In the genomic region with DNA sequence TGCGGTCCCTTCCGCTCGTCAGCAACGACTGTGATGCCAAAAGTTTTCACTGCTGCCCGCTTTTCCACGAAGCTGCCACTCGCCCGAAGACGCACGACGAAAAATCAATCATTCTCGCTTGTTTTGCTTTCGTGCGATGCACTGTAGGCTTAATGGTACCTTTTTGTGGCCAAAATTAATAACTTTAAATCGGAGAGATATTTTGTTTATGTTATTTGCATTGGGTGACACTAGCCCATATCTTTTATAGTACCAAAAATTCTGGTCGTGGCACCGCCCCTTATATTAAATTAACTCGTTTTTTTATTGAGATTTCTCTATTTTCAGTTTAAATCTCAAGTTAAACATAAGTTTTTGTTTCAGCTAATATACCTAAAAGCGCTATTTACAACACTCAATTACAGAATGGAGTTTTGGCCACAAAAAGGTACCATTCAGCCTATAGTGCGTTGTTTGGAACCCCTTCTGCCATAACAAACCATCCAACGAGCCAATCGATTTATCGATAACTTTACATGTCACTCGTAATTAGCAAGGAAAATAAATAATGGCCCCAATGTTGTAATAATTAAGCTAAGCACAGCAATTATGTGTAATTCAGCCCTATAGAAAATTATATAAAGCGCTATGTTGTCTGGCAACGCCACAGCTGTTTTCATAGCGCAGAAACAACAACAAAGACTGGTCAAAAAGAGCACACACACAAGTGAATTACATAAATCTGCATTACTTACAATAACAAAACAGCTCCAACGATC, we compare ENCODE assay signal across 1 fruit fly cellular context.
A peak's percentile ranks its signal among the peaks of the same experiment; 100 is the strongest.
TF ChIP-seq lines count a peak whose summit lies in the region.

No protein-coding gene starts in this region.

TF ChIP-seq in whole organism, embryonic, 481 proteins besides CTCF, POLR2A, EP300 and RAD21 (continued from another document and continues in another):
- TF ChIP-seq CG32532 (GFP tag; IDR thresholded peaks at IDR 0.05; lab: Robert Waterston, UW) (0 out of 2 replicates have a peak, but pooled peaks have one; percentile 9), slp2 (GFP tag; optimal IDR thresholded peaks at IDR 0.05; lab: Kevin White, UChicago) (peak; percentile 19), so (GFP tag; IDR thresholded peaks at IDR 0.05; lab: Robert Waterston, UW) (no peak), caup (GFP tag; optimal IDR thresholded peaks at IDR 0.05; lab: Kevin White, UChicago; ENCODE audit: severe bottlenecking) (peak; percentile 60), gcm2 (GFP tag; optimal IDR thresholded peaks at IDR 0.05; lab: Kevin White, UChicago) (no peak), NfI (GFP tag; optimal IDR thresholded peaks at IDR 0.05; lab: Kevin White, UChicago) (peak; percentile 51), CG3281 (GFP tag; optimal IDR thresholded peaks at IDR 0.05; lab: Kevin White, UChicago) (peak; percentile 73), gce (GFP tag; IDR thresholded peaks at IDR 0.05; lab: Robert Waterston, UW) (no peak), ham (GFP tag; IDR thresholded peaks at IDR 0.05; lab: Robert Waterston, UW) (no peak), CG43689 (GFP tag; IDR thresholded peaks at IDR 0.05; lab: Robert Waterston, UW) (no peak), Atf6 (GFP tag; IDR thresholded peaks at IDR 0.05; lab: Robert Waterston, UW) (0 out of 2 replicates have a peak, but pooled peaks have one; percentile 17), CG33557 (GFP tag; optimal IDR thresholded peaks at IDR 0.05; lab: Kevin White, UChicago) (peak; percentile 16), shn (GFP tag; optimal IDR thresholded peaks at IDR 0.05; lab: Kevin White, UChicago) (peak; percentile 30), CG18599 (GFP tag; optimal IDR thresholded peaks at IDR 0.05; lab: Kevin White, UChicago) (peak; percentile 82), maf-S (GFP tag; optimal IDR thresholded peaks at IDR 0.05; lab: Kevin White, UChicago) (peak; percentile 55), CG12769 (tag; optimal IDR thresholded peaks at IDR 0.05; lab: Kevin White, UChicago) (peak; percentile 5), CG9609 (GFP tag; optimal IDR thresholded peaks at IDR 0.05; lab: Kevin White, UChicago) (peak; percentile 51), CG18619 (GFP tag; optimal IDR thresholded peaks at IDR 0.05; lab: Kevin White, UChicago) (peak; percentile 53), CG6813 (GFP tag; optimal IDR thresholded peaks at IDR 0.05; lab: Kevin White, UChicago) (peak; percentile 69), CG8281 (tag; optimal IDR thresholded peaks at IDR 0.05; lab: Kevin White, UChicago) (peak; percentile 42), CG16813 (GFP tag; IDR thresholded peaks at IDR 0.05; lab: Robert Waterston, UW; ENCODE audit: partially characterized antibody) (peak; percentile 40; the same call in 2 of the 3 replicates), Med (GFP tag; lab: Kevin White, UChicago) (peak; percentile 82), HHEX (GFP tag; optimal IDR thresholded peaks at IDR 0.05; lab: Kevin White, UChicago) (peak; percentile 75), unc-4 (GFP tag; IDR thresholded peaks at IDR 0.05; lab: Robert Waterston, UW; ENCODE audit: partially characterized antibody) (no peak), CG15269 (tag; optimal IDR thresholded peaks at IDR 0.05; lab: Kevin White, UChicago) (peak; percentile 77), bsh (GFP tag; optimal IDR thresholded peaks at IDR 0.05; lab: Kevin White, UChicago) (peak; percentile 64), D19B (GFP tag; optimal IDR thresholded peaks at IDR 0.05; lab: Kevin White, UChicago) (peak; percentile 49), CG6689 (GFP tag; IDR thresholded peaks at IDR 0.05; lab: Robert Waterston, UW) (peak; percentile 34; the same call in 1 of the 2 replicates), CG6854 (GFP tag; optimal IDR thresholded peaks at IDR 0.05; lab: Kevin White, UChicago) (peak; percentile 57), Sry-β (GFP tag; optimal IDR thresholded peaks at IDR 0.05; lab: Kevin White, UChicago) (peak; percentile 4), CG11398 (GFP tag; optimal IDR thresholded peaks at IDR 0.05; lab: Kevin White, UChicago) (no peak), dmrt11E (tag; optimal IDR thresholded peaks at IDR 0.05; lab: Kevin White, UChicago) (peak; percentile 41), Xrp1 (GFP tag; IDR thresholded peaks at IDR 0.05; lab: Robert Waterston, UW) (peak; percentile 50; the same call in 1 of the 2 replicates), crc (GFP tag; optimal IDR thresholded peaks at IDR 0.05; lab: Kevin White, UChicago) (peak; percentile 39), peb (GFP tag; IDR thresholded peaks at IDR 0.05; lab: Robert Waterston, UW) (0 out of 2 replicates have a peak, but pooled peaks have one; percentile 6), Dref (GFP tag; IDR thresholded peaks at IDR 0.05; lab: Robert Waterston, UW) (peak; percentile 61), sim (GFP tag; IDR thresholded peaks at IDR 0.05; lab: Robert Waterston, UW) (no peak), Asciz (GFP tag; optimal IDR thresholded peaks at IDR 0.05; lab: Kevin White, UChicago) (peak; percentile 68), Scr (GFP tag; IDR thresholded peaks at IDR 0.05; lab: Robert Waterston, UW; ENCODE audit: partially characterized antibody) (peak; percentile 17), hkb (optimal IDR thresholded peaks at IDR 0.05; lab: Kevin White, UChicago) (no peak), hkb (GFP tag; IDR thresholded peaks at IDR 0.05; lab: Robert Waterston, UW) (no peak), CG1602 (GFP tag; optimal IDR thresholded peaks at IDR 0.05; lab: Kevin White, UChicago) (peak; percentile 28), exex (tag; optimal IDR thresholded peaks at IDR 0.05; lab: Kevin White, UChicago) (peak; percentile 42), CG8388 (GFP tag; optimal IDR thresholded peaks at IDR 0.05; lab: Kevin White, UChicago) (peak; percentile 56), CG12219 (GFP tag; optimal IDR thresholded peaks at IDR 0.05; lab: Kevin White, UChicago) (peak; percentile 56), Camta (GFP tag; optimal IDR thresholded peaks at IDR 0.05; lab: Kevin White, UChicago) (peak; percentile 24), Vsx1 (GFP tag; optimal IDR thresholded peaks at IDR 0.05; lab: Kevin White, UChicago) (peak; percentile 80), chinmo (GFP tag; IDR thresholded peaks at IDR 0.05; lab: Robert Waterston, UW; ENCODE audit: partially characterized antibody) (0 out of 4 replicates have a peak, but pooled peaks have one; percentile 34), Meics (GFP tag; optimal IDR thresholded peaks at IDR 0.05; lab: Kevin White, UChicago) (peak; percentile 76), CG8290 (GFP tag; optimal IDR thresholded peaks at IDR 0.05; lab: Kevin White, UChicago) (no peak), CG8290 (tag; optimal IDR thresholded peaks at IDR 0.05; lab: Kevin White, UChicago) (peak in 1 of 2 experiments; percentile 26), CG8359 (GFP tag; optimal IDR thresholded peaks at IDR 0.05; lab: Kevin White, UChicago; ENCODE audit: borderline replicate concordance) (peak; percentile 34), ci (GFP tag; IDR thresholded peaks at IDR 0.05; lab: Robert Waterston, UW) (peak; percentile 82), CG30403 (GFP tag; optimal IDR thresholded peaks at IDR 0.05; lab: Kevin White, UChicago) (peak; percentile 73), CG8089 (GFP tag; optimal IDR thresholded peaks at IDR 0.05; lab: Kevin White, UChicago) (peak; percentile 8), B-H2 (GFP tag; optimal IDR thresholded peaks at IDR 0.05; lab: Kevin White, UChicago) (peak; percentile 18), CG15514 (GFP tag; optimal IDR thresholded peaks at IDR 0.05; lab: Kevin White, UChicago) (peak; percentile 57), Nf-YB (GFP tag; optimal IDR thresholded peaks at IDR 0.05; lab: Kevin White, UChicago) (peak; percentile 52), CG1529 (GFP tag; optimal IDR thresholded peaks at IDR 0.05; lab: Kevin White, UChicago) (peak; percentile 42), Hr3 (GFP tag; optimal IDR thresholded peaks at IDR 0.05; lab: Kevin White, UChicago) (peak; percentile 36), Mrtf (GFP tag; IDR thresholded peaks at IDR 0.05; lab: Robert Waterston, UW) (0 out of 3 replicates have a peak, but pooled peaks have one; percentile 14), run (tag; optimal IDR thresholded peaks at IDR 0.05; lab: Kevin White, UChicago) (peak; percentile 42), Rfx (GFP tag; IDR thresholded peaks at IDR 0.05; lab: Robert Waterston, UW) (peak; percentile 52), CG30431 (GFP tag; optimal IDR thresholded peaks at IDR 0.05; lab: Kevin White, UChicago) (peak; percentile 9), pros (GFP tag; optimal IDR thresholded peaks at IDR 0.05; lab: Kevin White, UChicago) (peak; percentile 77), CG10654 (GFP tag; optimal IDR thresholded peaks at IDR 0.05; lab: Kevin White, UChicago) (peak; percentile 4), CG11504 (tag; optimal IDR thresholded peaks at IDR 0.05; lab: Kevin White, UChicago) (peak; percentile 80), otp (GFP tag; IDR thresholded peaks at IDR 0.05; lab: Robert Waterston, UW) (0 out of 3 replicates have a peak, but pooled peaks have one; percentile 45), disco-r (GFP tag; optimal IDR thresholded peaks at IDR 0.05; lab: Kevin White, UChicago) (peak; percentile 57), nerfin-1 (tag; optimal IDR thresholded peaks at IDR 0.05; lab: Kevin White, UChicago) (peak; percentile 47), CG17385 (GFP tag; optimal IDR thresholded peaks at IDR 0.05; lab: Kevin White, UChicago) (peak; percentile 72), CG2116 (GFP tag; optimal IDR thresholded peaks at IDR 0.05; lab: Kevin White, UChicago) (peak; percentile 44), CG13894 (tag; optimal IDR thresholded peaks at IDR 0.05; lab: Kevin White, UChicago) (peak; percentile 38), CG9876 (GFP tag; optimal IDR thresholded peaks at IDR 0.05; lab: Kevin White, UChicago) (no peak), fu2 (GFP tag; optimal IDR thresholded peaks at IDR 0.05; lab: Kevin White, UChicago) (no peak), CG15696 (tag; optimal IDR thresholded peaks at IDR 0.05; lab: Kevin White, UChicago) (peak; percentile 32), CG1647 (GFP tag; optimal IDR thresholded peaks at IDR 0.05; lab: Kevin White, UChicago) (no peak), trem (tag; optimal IDR thresholded peaks at IDR 0.05; lab: Kevin White, UChicago) (peak; percentile 9), zen2 (GFP tag; IDR thresholded peaks at IDR 0.05; lab: Robert Waterston, UW; ENCODE audit: partially characterized antibody) (no peak), ATbp (GFP tag; optimal IDR thresholded peaks at IDR 0.05; lab: Kevin White, UChicago) (peak; percentile 70), fd3F (GFP tag; optimal IDR thresholded peaks at IDR 0.05; lab: Kevin White, UChicago) (peak; percentile 59), sens (GFP tag; lab: Kevin White, UChicago) (peak; percentile 95), cato (GFP tag; optimal IDR thresholded peaks at IDR 0.05; lab: Kevin White, UChicago; ENCODE audit: borderline replicate concordance) (peak; percentile 22), CG11696 (GFP tag; IDR thresholded peaks at IDR 0.05; lab: Robert Waterston, UW) (no peak), CG17328 (GFP tag; IDR thresholded peaks at IDR 0.05; lab: Robert Waterston, UW) (no peak), CG17568 (GFP tag; optimal IDR thresholded peaks at IDR 0.05; lab: Kevin White, UChicago) (peak; percentile 5), CG12391 (tag; optimal IDR thresholded peaks at IDR 0.05; lab: Kevin White, UChicago) (peak; percentile 70), dmrt99B (tag; optimal IDR thresholded peaks at IDR 0.05; lab: Kevin White, UChicago) (peak; percentile 79), CG3163 (GFP tag; optimal IDR thresholded peaks at IDR 0.05; lab: Kevin White, UChicago) (no peak), CG14014 (GFP tag; IDR thresholded peaks at IDR 0.05; lab: Robert Waterston, UW) (peak; percentile 30; the same call in 1 of the 2 replicates), CG8944 (GFP tag; optimal IDR thresholded peaks at IDR 0.05; lab: Kevin White, UChicago) (no peak), CG32772 (GFP tag; IDR thresholded peaks at IDR 0.05; lab: Robert Waterston, UW) (no peak), Hr51 (GFP tag; optimal IDR thresholded peaks at IDR 0.05; lab: Kevin White, UChicago) (peak in 1 of 2 experiments; percentile 82), pan (optimal IDR thresholded peaks at IDR 0.05; lab: Kevin White, UChicago) (no peak), pan (GFP tag; optimal IDR thresholded peaks at IDR 0.05 in 1 of 2, IDR thresholded peaks at IDR 0.05 in 1 of 2) (peak in 1 of 2 experiments; percentile 16), dysf (GFP tag; IDR thresholded peaks at IDR 0.05; lab: Robert Waterston, UW) (peak; percentile 72), Hand (GFP tag; optimal IDR thresholded peaks at IDR 0.05; lab: Kevin White, UChicago) (peak; percentile 57), CG8924 (tag; optimal IDR thresholded peaks at IDR 0.05; lab: Kevin White, UChicago) (peak; percentile 60), Max (GFP tag; optimal IDR thresholded peaks at IDR 0.05; lab: Kevin White, UChicago) (peak; percentile 54), CG31224 (GFP tag; IDR thresholded peaks at IDR 0.05; lab: Robert Waterston, UW) (peak; percentile 34; the same call in 1 of the 2 replicates), HLH4C (GFP tag; IDR thresholded peaks at IDR 0.05; lab: Robert Waterston, UW; ENCODE audit: partially characterized antibody) (peak; percentile 45), CG9437 (GFP tag; optimal IDR thresholded peaks at IDR 0.05; lab: Kevin White, UChicago) (peak; percentile 26), rib (GFP tag; IDR thresholded peaks at IDR 0.05; lab: Robert Waterston, UW) (no peak), org-1 (GFP tag; optimal IDR thresholded peaks at IDR 0.05; lab: Kevin White, UChicago) (peak; percentile 76), en (GFP tag; optimal IDR thresholded peaks at IDR 0.05; lab: Kevin White, UChicago) (peak; percentile 27), CG7786 (GFP tag; optimal IDR thresholded peaks at IDR 0.05; lab: Kevin White, UChicago) (peak; percentile 36), CG30020 (tag; optimal IDR thresholded peaks at IDR 0.05; lab: Kevin White, UChicago) (peak; percentile 8), Sox100B (GFP tag; optimal IDR thresholded peaks at IDR 0.05; lab: Kevin White, UChicago) (peak; percentile 84), CG4424 (GFP tag; optimal IDR thresholded peaks at IDR 0.05; lab: Kevin White, UChicago) (peak; percentile 36), CG16815 (GFP tag; optimal IDR thresholded peaks at IDR 0.05; lab: Kevin White, UChicago) (peak; percentile 34), Drgx (GFP tag; IDR thresholded peaks at IDR 0.05; lab: Robert Waterston, UW) (peak; percentile 67; the same call in 1 of the 2 replicates), wor (GFP tag; IDR thresholded peaks at IDR 0.05; lab: Robert Waterston, UW) (no peak), CG11723 (GFP tag; optimal IDR thresholded peaks at IDR 0.05; lab: Kevin White, UChicago) (peak; percentile 49), CG32767 (GFP tag; IDR thresholded peaks at IDR 0.05; lab: Robert Waterston, UW) (peak; percentile 57; the same call in 1 of the 2 replicates), CG4617 (GFP tag; optimal IDR thresholded peaks at IDR 0.05; lab: Kevin White, UChicago; ENCODE audit: borderline replicate concordance) (no peak), CG2202 (tag; optimal IDR thresholded peaks at IDR 0.05; lab: Kevin White, UChicago) (peak; percentile 9), sens-2 (GFP tag; IDR thresholded peaks at IDR 0.05; lab: Robert Waterston, UW) (no peak; the same call in 1 of the 2 replicates), CG17829 (tag; optimal IDR thresholded peaks at IDR 0.05; lab: Kevin White, UChicago) (peak; percentile 71)
